Fruit fly (Drosophila melanogaster) S2 (cell line): ENCODE results near the gene Mfe2.

Source experiments
- CG8478 ChIP-seq: fragments of >200 bp; optimal IDR thresholded peaks from 2 replicates; lab custom pipeline; 2018
- CTCF ChIP-seq, 2 experiments: fragments of >200 bp; optimal IDR thresholded peaks; 2 replicates each; lab custom pipeline; 2018

dm6 chrX:16321037-16321436 is 50.3 kb downstream of the Mfe2 start:
- TF ChIP-seq CG8478 (lab: Kevin White, UChicago) (no peak), CTCF (optimal IDR thresholded peaks at IDR 0.05; lab: Kevin White, UChicago) (no peak)
